Worm (Caenorhabditis elegans) whole organism, L3 larva: ENCODE data around the gene fmi-1.

ENCODE experiments used
- ZK546.5 ChIP-seq: sonication (generic microtip); optimal IDR thresholded peaks from 2 replicates; lab custom pipeline; 2017; ENCODE audit warnings: missing biosample characterization, missing genetic modification characterization
- elt-3 ChIP-seq, 3 experiments: fragments of 150-350 bp in 1 of 3; sonication (generic microtip) in 2 of 3; optimal IDR thresholded peaks; 2 replicates in 2 of 3; 4 replicates in 1 of 3; lab custom pipeline; 2014 to 2017; ENCODE audit warnings: missing biosample characterization in 3 of 3, missing genetic modification characterization in 3 of 3
- nhr-11 ChIP-seq: fragments of 150-350 bp; optimal IDR thresholded peaks from 2 replicates; lab custom pipeline; 2014; ENCODE audit warnings: missing biosample characterization, missing genetic modification characterization

- TF ChIP-seq ZK546.5 (no peak), nhr-11 (no peak), elt-3 (tag; optimal IDR thresholded peaks at IDR 0.05; lab: Kevin White, UChicago) (no peak)
Measured at ce11 chrV:13070278-13070677, 51.4 kb downstream of the fmi-1 start.
